Fruit fly (Drosophila melanogaster): ENCODE measurements around the gene CG6290.

DNA sequence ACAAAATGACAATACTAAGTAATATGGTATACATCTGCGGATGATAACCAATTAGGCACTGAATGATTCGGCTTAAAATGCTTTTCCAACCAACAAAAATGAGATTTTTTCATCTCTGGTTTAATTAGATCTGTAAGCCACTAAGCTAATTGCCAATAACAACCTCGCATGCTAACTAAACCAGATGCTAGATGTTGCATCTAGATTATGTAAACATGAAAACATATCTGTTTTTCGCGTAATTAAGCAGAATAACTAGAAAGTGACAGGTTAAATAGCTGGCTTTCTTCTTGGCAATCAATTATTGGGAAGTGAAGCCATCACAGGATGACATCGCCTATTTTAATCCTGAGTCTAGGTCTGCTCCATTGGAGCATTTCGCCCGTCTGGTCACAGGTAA is 2.1 kb downstream of the CG6290 start, which contains the start of gene CG43841:
- no peak for TF ChIP-seq CG8478 (optimal IDR thresholded peaks at IDR 0.05)
- no peak for TF ChIP-seq CTCF (optimal IDR thresholded peaks at IDR 0.05)
